Worm (Caenorhabditis elegans) whole organism, L4/young adult: Measurements from ENCODE around the gene C08E8.1.

ENCODE experiments used
- W03F9.2 ChIP-seq: fragments of 150-350 bp; optimal IDR thresholded peaks from 2 replicates; lab custom pipeline; 2014; ENCODE audit warnings: missing biosample characterization, missing genetic modification characterization
- dao-5 ChIP-seq: sonication (generic microtip); optimal IDR thresholded peaks from 2 replicates; lab custom pipeline; 2016; ENCODE audit warnings: missing genotype, missing genetic modification characterization, moderate library complexity, missing compliant biosample characterization
- him-1 ChIP-seq: sonication (generic microtip); optimal IDR thresholded peaks from 2 replicates; lab custom pipeline; 2016; ENCODE audit warnings: missing genotype, missing genetic modification reagents, missing genetic modification characterization, missing compliant biosample characterization

ce11 chrV:18389046-18389445, 26.7 kb upstream of the C08E8.1 start, which contains the start of the genes Y51A2B.4 and Y51A2B.5:
- TF ChIP-seq him-1 (tag; lab: Kevin White, UChicago) (no peak), dao-5 (tag; lab: Kevin White, UChicago) (no peak), W03F9.2 (tag; lab: Kevin White, UChicago) (no peak)
